Fruit fly (Drosophila melanogaster) whole organism, embryonic: Measurements from ENCODE around the gene Traf4.

ENCODE experiments used
- CG10654 ChIP-seq: fragments of 200-800 bp; sonication (Bioruptor generic); optimal IDR thresholded peaks from 2 replicates; lab custom pipeline; 2016; ENCODE audit warnings: missing biosample characterization, missing genetic modification characterization
- CG11247 ChIP-seq: fragments of 200-800 bp; sonication (Bioruptor generic); IDR thresholded peaks from 2 replicates; pipeline ENCODE4 v1.3.6; 2022; ENCODE audit warnings: missing biosample characterization, missing genetic modification characterization
- CG11398 ChIP-seq: fragments of 200-800 bp; sonication (Bioruptor generic); optimal IDR thresholded peaks from 2 replicates; lab custom pipeline; 2016; ENCODE audit warnings: missing biosample characterization, missing genetic modification characterization
- CG13296 ChIP-seq: fragments of 200-800 bp; sonication (Bioruptor generic); optimal IDR thresholded peaks from 3 replicates; lab custom pipeline; 2018; ENCODE audit warnings: missing biosample characterization, mild to moderate bottlenecking, missing genetic modification characterization
- CG13894 ChIP-seq: fragments of 200-800 bp; sonication (Bioruptor generic); optimal IDR thresholded peaks from 3 replicates; lab custom pipeline; 2018; ENCODE audit warnings: missing biosample characterization, mild to moderate bottlenecking, missing genetic modification characterization, moderate library complexity
- CG15011 ChIP-seq: fragments of 200-800 bp; sonication (Bioruptor generic); optimal IDR thresholded peaks from 3 replicates; lab custom pipeline; 2018; ENCODE audit warnings: missing biosample characterization, mild to moderate bottlenecking, missing genetic modification characterization
- CG17361 ChIP-seq: fragments of 200-800 bp; sonication (Bioruptor generic); IDR thresholded peaks from 3 replicates; pipeline ENCODE4 v1.3.6; 2022; ENCODE audit warnings: missing biosample characterization, missing genetic modification characterization
- CG18262 ChIP-seq: fragments of 200-800 bp; optimal IDR thresholded peaks from 3 replicates; lab custom pipeline; 2019; ENCODE audit warnings: missing biosample characterization, mild to moderate bottlenecking, missing genetic modification characterization, moderate library complexity
- CG32532 ChIP-seq: fragments of 200-800 bp; sonication (Bioruptor generic); IDR thresholded peaks from 2 replicates; pipeline ENCODE4 v1.3.6; 2022; ENCODE audit warnings: missing biosample characterization, missing genetic modification characterization
- CG3407 ChIP-seq: fragments of 200-800 bp; sonication (Bioruptor generic); optimal IDR thresholded peaks from 2 replicates; lab custom pipeline; 2018; ENCODE audit warnings: missing biosample characterization, mild to moderate bottlenecking, missing genetic modification characterization
- CG34376 ChIP-seq: fragments of 200-800 bp; sonication (Bioruptor generic); optimal IDR thresholded peaks from 2 replicates; lab custom pipeline; 2018; ENCODE audit warnings: missing biosample characterization, mild to moderate bottlenecking, missing genetic modification characterization
- CG6272 ChIP-seq: fragments of 200-800 bp; sonication (Bioruptor generic); IDR thresholded peaks from 2 replicates; pipeline ENCODE4 v1.3.6; 2022; ENCODE audit warnings: missing biosample characterization, missing genetic modification characterization
- CG7786 ChIP-seq: fragments of 200-800 bp; sonication (Bioruptor generic); optimal IDR thresholded peaks from 2 replicates; lab custom pipeline; 2016; ENCODE audit warnings: missing biosample characterization, missing genetic modification characterization
- CG7839 ChIP-seq: fragments of 200-800 bp; sonication (Bioruptor generic); optimal IDR thresholded peaks from 3 replicates; lab custom pipeline; 2018; ENCODE audit warnings: missing biosample characterization, mild to moderate bottlenecking, missing genetic modification characterization, moderate library complexity
- D19B ChIP-seq: fragments of 200-800 bp; sonication (Bioruptor generic); optimal IDR thresholded peaks from 2 replicates; lab custom pipeline; 2017; ENCODE audit warnings: missing biosample characterization, mild to moderate bottlenecking, missing genetic modification characterization
- E2f1 ChIP-seq: fragments of 200-800 bp; sonication (Bioruptor generic); IDR thresholded peaks from 2 replicates; pipeline ENCODE4 v1.3.6; 2022; ENCODE audit warnings: missing biosample characterization, missing genetic modification characterization
- Eip74EF ChIP-seq, 2 experiments: fragments of 200-800 bp in 1 of 2; fragments of >200 bp in 1 of 2; sonication (Bioruptor generic) in 1 of 2; optimal IDR thresholded peaks; 2 replicates each; lab custom pipeline; 2017 to 2019; ENCODE audit warnings: missing biosample characterization in 2 of 2, missing genetic modification characterization in 2 of 2, mild to moderate bottlenecking in 1 of 2, moderate library complexity in 1 of 2
- Ets97D ChIP-seq: fragments of 200-800 bp; sonication (Bioruptor generic); optimal IDR thresholded peaks from 3 replicates; lab custom pipeline; 2016; ENCODE audit warnings: missing biosample characterization, missing genetic modification characterization
- Fer3 ChIP-seq: fragments of 200-800 bp; sonication (Bioruptor generic); optimal IDR thresholded peaks from 2 replicates; lab custom pipeline; 2018; ENCODE audit warnings: missing biosample characterization, mild to moderate bottlenecking, missing genetic modification characterization, moderate library complexity
- HHEX ChIP-seq: fragments of 200-800 bp; sonication (Bioruptor generic); optimal IDR thresholded peaks from 3 replicates; lab custom pipeline; 2017; ENCODE audit warnings: missing biosample characterization, mild to moderate bottlenecking, missing genetic modification characterization, missing genetic modification reagents
- Meics ChIP-seq: fragments of 200-800 bp; sonication (Bioruptor generic); optimal IDR thresholded peaks from 2 replicates; lab custom pipeline; 2017; ENCODE audit warnings: missing biosample characterization, mild to moderate bottlenecking, missing genetic modification characterization
- NC2β ChIP-seq: fragments of 200-800 bp; sonication (Bioruptor generic); optimal IDR thresholded peaks from 2 replicates; lab custom pipeline; 2016; ENCODE audit warnings: missing biosample characterization, missing genetic modification characterization
- Opbp ChIP-seq: fragments of 200-800 bp; sonication (Bioruptor generic); IDR thresholded peaks from 3 replicates; pipeline ENCODE4 v1.3.6; 2022; ENCODE audit warnings: missing biosample characterization, missing genetic modification characterization; ENCODE audit not compliant: partially characterized antibody
- Optix ChIP-seq: fragments of 200-800 bp; sonication (Bioruptor generic); IDR thresholded peaks from 3 replicates; pipeline ENCODE4 v1.3.6; 2022; ENCODE audit warnings: missing biosample characterization, missing genetic modification characterization
- Side ChIP-seq: fragments of 200-800 bp; sonication (Bioruptor generic); optimal IDR thresholded peaks from 2 replicates; lab custom pipeline; 2016; ENCODE audit warnings: missing biosample characterization, missing genetic modification characterization
- Spps ChIP-seq: fragments of 200-800 bp; sonication (Bioruptor generic); optimal IDR thresholded peaks from 2 replicates; lab custom pipeline; 2018; ENCODE audit warnings: missing biosample characterization, mild to moderate bottlenecking, missing genetic modification characterization
- abd-A ChIP-seq: fragments of 200-800 bp; sonication (Bioruptor generic); optimal IDR thresholded peaks from 3 replicates; lab custom pipeline; 2019; ENCODE audit warnings: missing biosample characterization, mild to moderate bottlenecking, missing genetic modification characterization, moderate library complexity
- ac ChIP-seq: fragments of 200-800 bp; sonication (Bioruptor generic); optimal IDR thresholded peaks from 3 replicates; lab custom pipeline; 2017; ENCODE audit warnings: missing biosample characterization, mild to moderate bottlenecking, missing genetic modification characterization
- bab2 ChIP-seq: fragments of 200-800 bp; sonication (Bioruptor generic); optimal IDR thresholded peaks from 2 replicates; lab custom pipeline; 2016; ENCODE audit warnings: missing biosample characterization, missing genetic modification characterization
- cg ChIP-seq: fragments of 200-800 bp; sonication (Bioruptor generic); optimal IDR thresholded peaks from 3 replicates; lab custom pipeline; 2019; ENCODE audit warnings: missing biosample characterization, mild to moderate bottlenecking, missing genetic modification characterization, moderate library complexity
- crol ChIP-seq: fragments of 200-800 bp; sonication (Bioruptor generic); IDR thresholded peaks from 2 replicates; pipeline ENCODE4 v1.3.6; 2022; ENCODE audit warnings: missing biosample characterization, missing genetic modification characterization
- danr ChIP-seq: fragments of 200-800 bp; sonication (Bioruptor generic); IDR thresholded peaks from 2 replicates; pipeline ENCODE4 v1.3.6; 2022; ENCODE audit warnings: missing biosample characterization, missing genetic modification characterization
- disco-r ChIP-seq: fragments of 200-800 bp; sonication (Bioruptor generic); optimal IDR thresholded peaks from 2 replicates; lab custom pipeline; 2016; ENCODE audit warnings: missing biosample characterization, missing genetic modification characterization
- en ChIP-seq: fragments of 200-800 bp; sonication (Bioruptor generic); optimal IDR thresholded peaks from 2 replicates; lab custom pipeline; 2016; ENCODE audit warnings: missing biosample characterization, missing genetic modification characterization
- h ChIP-seq: fragments of >200 bp; optimal IDR thresholded peaks from 2 replicates; lab custom pipeline; 2017
- hb ChIP-seq: fragments of 200-800 bp; sonication (Bioruptor generic); IDR thresholded peaks from 3 replicates; pipeline ENCODE4 v1.3.6; 2022; ENCODE audit warnings: missing biosample characterization, missing genetic modification characterization; ENCODE audit not compliant: partially characterized antibody
- lola ChIP-seq, 3 experiments: fragments of >200 bp in 2 of 3; fragments of 200-800 bp in 1 of 3; sonication (Bioruptor generic) in 1 of 3; optimal IDR thresholded peaks; 2 replicates each; lab custom pipeline; 2017 to 2019; ENCODE audit warnings: missing biosample characterization in 3 of 3, missing genetic modification characterization in 3 of 3, mild to moderate bottlenecking in 1 of 3, moderate library complexity in 1 of 3
- mam ChIP-seq: fragments of 200-800 bp; sonication (Bioruptor generic); optimal IDR thresholded peaks from 3 replicates; lab custom pipeline; 2016; ENCODE audit warnings: missing biosample characterization, missing genetic modification characterization
- mirr ChIP-seq: fragments of 200-800 bp; sonication (Bioruptor generic); optimal IDR thresholded peaks from 3 replicates; lab custom pipeline; 2018; ENCODE audit warnings: missing biosample characterization, mild to moderate bottlenecking, missing genetic modification characterization
- onecut ChIP-seq: fragments of 200-800 bp; sonication (Bioruptor generic); IDR thresholded peaks from 2 replicates; pipeline ENCODE4 v1.3.6; 2022; ENCODE audit warnings: missing biosample characterization, missing genetic modification characterization
- pan ChIP-seq, 4 experiments: fragments of >200 bp in 3 of 4; fragments of 200-800 bp in 1 of 4; sonication (Bioruptor generic) in 1 of 4; optimal IDR thresholded peaks in 3 of 4; IDR thresholded peaks in 1 of 4; 2 replicates each; pipeline versions ENCODE4 v1.3.6 to Lab custom; 2017 to 2022; ENCODE audit warnings: missing biosample characterization in 2 of 4, missing genetic modification characterization in 2 of 4, mixed read lengths in 1 of 4
- pfk ChIP-seq: fragments of 200-800 bp; sonication (Bioruptor generic); optimal IDR thresholded peaks from 2 replicates; lab custom pipeline; 2018; ENCODE audit warnings: missing biosample characterization, mild to moderate bottlenecking, missing genetic modification characterization, moderate library complexity
- pita ChIP-seq: fragments of 200-800 bp; sonication (Bioruptor generic); optimal IDR thresholded peaks from 2 replicates; lab custom pipeline; 2017; ENCODE audit warnings: missing biosample characterization, mild to moderate bottlenecking, missing genetic modification characterization
- psq ChIP-seq: fragments of 200-800 bp; sonication (Bioruptor generic); optimal IDR thresholded peaks from 2 replicates; lab custom pipeline; 2017; ENCODE audit warnings: missing biosample characterization, missing genetic modification characterization
- sens ChIP-seq: fragments of 200-800 bp; sonication (Bioruptor generic); peaks from one replicate; lab custom pipeline; 2016; ENCODE audit warnings: missing biosample characterization, missing genetic modification characterization
- sna ChIP-seq: fragments of 200-800 bp; sonication (Bioruptor generic); IDR thresholded peaks from 2 replicates; pipeline ENCODE4 v1.3.6; 2022; ENCODE audit warnings: missing biosample characterization, missing genetic modification characterization; ENCODE audit not compliant: partially characterized antibody
- tap ChIP-seq: fragments of 200-800 bp; optimal IDR thresholded peaks from 3 replicates; lab custom pipeline; 2019; ENCODE audit warnings: missing biosample characterization, mild to moderate bottlenecking, missing genetic modification characterization, moderate library complexity
- tgo ChIP-seq: fragments of 200-800 bp; sonication (Bioruptor generic); IDR thresholded peaks from 3 replicates; pipeline ENCODE4 v1.3.6; 2022; ENCODE audit warnings: missing biosample characterization, missing genetic modification characterization
- unpg ChIP-seq: fragments of 200-800 bp; sonication (Bioruptor generic); optimal IDR thresholded peaks from 3 replicates; lab custom pipeline; 2018; ENCODE audit warnings: missing biosample characterization, mild to moderate bottlenecking, missing genetic modification characterization, moderate library complexity

Traf4 gene

dm6 chr2L:4350683-4351324 is 10.9 kb upstream of the Traf4 start (continued):
- TF ChIP-seq CG3407 (GFP tag; lab: Kevin White, UChicago), result peak; percentile 44
- TF ChIP-seq tap (tag; lab: Kevin White, UChicago), result no peak
- TF ChIP-seq unpg, result peak; percentile 71
- TF ChIP-seq mam (GFP tag; lab: Kevin White, UChicago), result peak; percentile 11
- TF ChIP-seq danr (GFP tag; lab: Robert Waterston, UW), result 0 out of 2 replicates have a peak, but pooled peaks have one; percentile 14
- TF ChIP-seq CG18262 (tag; lab: Kevin White, UChicago), result peak; percentile 92
- no peak for TF ChIP-seq CG11247 (GFP tag; lab: Robert Waterston, UW)
- TF ChIP-seq Spps, result peak; percentile 68
- TF ChIP-seq bab2 (GFP tag; lab: Kevin White, UChicago), result peak; percentile 62
- TF ChIP-seq Optix (GFP tag; lab: Robert Waterston, UW), result 0 out of 3 replicates have a peak, but pooled peaks have one; percentile 45
- peak; percentile 4 for TF ChIP-seq Ets97D (GFP tag; lab: Kevin White, UChicago)
- TF ChIP-seq h (lab: Kevin White, UChicago), result no peak
- peak; percentile 0 for TF ChIP-seq Fer3 (tag; lab: Kevin White, UChicago)
- no peak for TF ChIP-seq Meics (GFP tag; lab: Kevin White, UChicago)
- no peak for TF ChIP-seq psq (GFP tag; lab: Kevin White, UChicago)
- peak; percentile 61 for TF ChIP-seq onecut
- TF ChIP-seq CG15011 (GFP tag; lab: Kevin White, UChicago), result peak; percentile 41
- peak; percentile 47; the same call in 1 of the 2 replicates for TF ChIP-seq E2f1 (GFP tag; lab: Robert Waterston, UW)
- peak; percentile 41 for TF ChIP-seq CG10654
- no peak for TF ChIP-seq CG6272
- TF ChIP-seq sna (GFP tag; lab: Robert Waterston, UW), result no peak
- TF ChIP-seq sens (GFP tag; lab: Kevin White, UChicago), result peak; percentile 98
- 0 out of 2 replicates have a peak, but pooled peaks have one; percentile 32 for TF ChIP-seq crol (GFP tag; lab: Robert Waterston, UW)
- TF ChIP-seq disco-r, result no peak
- TF ChIP-seq D19B (GFP tag; lab: Kevin White, UChicago), result no peak
- peak; percentile 75 for TF ChIP-seq CG17361
- TF ChIP-seq CG7839 (tag; lab: Kevin White, UChicago), result peak; percentile 72
- TF ChIP-seq CG11398 (GFP tag; lab: Kevin White, UChicago), result peak; percentile 59
- no peak for TF ChIP-seq abd-A (tag; lab: Kevin White, UChicago)
- no peak for TF ChIP-seq CG34376 (GFP tag; lab: Kevin White, UChicago)
- peak; percentile 66 for TF ChIP-seq Side (GFP tag; lab: Kevin White, UChicago)
- TF ChIP-seq CG13894, result no peak
- TF ChIP-seq Eip74EF (GFP tag; optimal IDR thresholded peaks at IDR 0.05; lab: Kevin White, UChicago), result no peak
- TF ChIP-seq pfk (GFP tag; lab: Kevin White, UChicago), result no peak
- TF ChIP-seq pita, result no peak
- no peak for TF ChIP-seq pan (optimal IDR thresholded peaks at IDR 0.05; lab: Kevin White, UChicago)
- TF ChIP-seq pan (GFP tag; optimal IDR thresholded peaks at IDR 0.05 in 1 of 2, IDR thresholded peaks at IDR 0.05 in 1 of 2), result peak in 1 of 2 experiments; percentile 12
- no peak for TF ChIP-seq hb (GFP tag; lab: Robert Waterston, UW)
- TF ChIP-seq mirr (GFP tag; lab: Kevin White, UChicago), result no peak
- no peak for TF ChIP-seq cg (GFP tag; lab: Kevin White, UChicago)
- TF ChIP-seq HHEX (GFP tag; lab: Kevin White, UChicago), result peak; percentile 19
- TF ChIP-seq CG7786 (GFP tag; lab: Kevin White, UChicago), result peak; percentile 64
- no peak for TF ChIP-seq CG13296 (GFP tag; lab: Kevin White, UChicago)
- peak in 1 of 3 experiments; percentile 91 for TF ChIP-seq lola (GFP tag; optimal IDR thresholded peaks at IDR 0.05; lab: Kevin White, UChicago)
- TF ChIP-seq ac (GFP tag; lab: Kevin White, UChicago), result peak; percentile 91
- no peak; the same call in 1 of the 2 replicates for TF ChIP-seq CG32532
- TF ChIP-seq Opbp (GFP tag; lab: Robert Waterston, UW), result no peak
- peak; percentile 77 for TF ChIP-seq NC2β
- peak; percentile 52; the same call in 1 of the 3 replicates for TF ChIP-seq tgo (GFP tag; lab: Robert Waterston, UW)
- peak; percentile 52 for TF ChIP-seq en (GFP tag; lab: Kevin White, UChicago)
